Worm (Caenorhabditis elegans) whole organism, mixed stage, embryonic: Measurements from ENCODE around the gene F53A3.1.
A peak's percentile ranks its signal among the peaks of the same experiment; 100 is the strongest.

Source experiments
- M03D4.4 ChIP-seq: sonication (generic microtip); optimal IDR thresholded peaks from 2 replicates; lab custom pipeline; 2017; ENCODE audit warnings: mild to moderate bottlenecking, missing genetic modification characterization, missing compliant biosample characterization
- blmp-1 ChIP-seq: fragments of 150-350 bp; optimal IDR thresholded peaks from 2 replicates; lab custom pipeline; 2014; ENCODE audit warnings: missing biosample characterization, missing genetic modification characterization
- ceh-39 ChIP-seq: fragments of 150-350 bp; optimal IDR thresholded peaks from 2 replicates; lab custom pipeline; 2014; ENCODE audit warnings: missing biosample characterization, missing genetic modification characterization
- ceh-43 ChIP-seq: fragments of 200-800 bp; sonication (Bioruptor generic); optimal IDR thresholded peaks from 2 replicates; lab custom pipeline; 2018; ENCODE audit warnings: mild to moderate bottlenecking, missing genetic modification characterization, moderate library complexity, missing compliant biosample characterization
- ceh-83 ChIP-seq: fragments of 200-800 bp; sonication (Bioruptor generic); optimal IDR thresholded peaks from 2 replicates; lab custom pipeline; 2018; ENCODE audit warnings: mild to moderate bottlenecking, missing genetic modification characterization, missing compliant biosample characterization
- ces-1 ChIP-seq: fragments of 150-350 bp; optimal IDR thresholded peaks from 2 replicates; lab custom pipeline; 2014; ENCODE audit warnings: missing biosample characterization, missing genetic modification reagents, missing genetic modification characterization
- cnd-1 ChIP-seq: fragments of 200-800 bp; sonication (Bioruptor generic); optimal IDR thresholded peaks from 2 replicates; lab custom pipeline; 2018; ENCODE audit warnings: mild to moderate bottlenecking, missing genetic modification characterization, missing compliant biosample characterization
- drap-1 ChIP-seq: fragments of 200-800 bp; sonication (Bioruptor generic); optimal IDR thresholded peaks from 3 replicates; lab custom pipeline; 2018; ENCODE audit warnings: mild to moderate bottlenecking, missing genetic modification characterization, missing compliant biosample characterization
- elt-1 ChIP-seq: sonication (generic microtip); optimal IDR thresholded peaks from 2 replicates; lab custom pipeline; 2017; ENCODE audit warnings: missing genetic modification characterization, mild to moderate bottlenecking, missing compliant biosample characterization, antibody characterized with exemption, moderate library complexity, borderline replicate concordance; ENCODE audit not compliant: insufficient read depth
- elt-3 ChIP-seq: fragments of 150-350 bp; optimal IDR thresholded peaks from 2 replicates; lab custom pipeline; 2014; ENCODE audit warnings: missing biosample characterization, missing genetic modification characterization
- flh-1 ChIP-seq: fragments of 200-800 bp; sonication (Bioruptor generic); optimal IDR thresholded peaks from 2 replicates; lab custom pipeline; 2018; ENCODE audit warnings: mild to moderate bottlenecking, missing genetic modification characterization, moderate library complexity, missing compliant biosample characterization
- ham-2 ChIP-seq: fragments of 200-800 bp; sonication (Bioruptor generic); optimal IDR thresholded peaks from 2 replicates; lab custom pipeline; 2018; ENCODE audit warnings: mild to moderate bottlenecking, missing genetic modification characterization, missing compliant biosample characterization
- hlh-1 ChIP-seq: fragments of 150-350 bp; optimal IDR thresholded peaks from 2 replicates; lab custom pipeline; 2014; ENCODE audit warnings: missing biosample characterization, missing genetic modification reagents, missing genetic modification characterization
- lin-13 ChIP-seq: fragments of 150-350 bp; optimal IDR thresholded peaks from 2 replicates; lab custom pipeline; 2014; ENCODE audit warnings: missing biosample characterization, missing genetic modification characterization
- lsy-2 ChIP-seq: fragments of 150-350 bp; optimal IDR thresholded peaks from 2 replicates; lab custom pipeline; 2014; ENCODE audit warnings: missing biosample characterization, missing genetic modification characterization
- mab-5 ChIP-seq: fragments of 150-350 bp; optimal IDR thresholded peaks from 2 replicates; lab custom pipeline; 2014; ENCODE audit warnings: missing biosample characterization, missing genetic modification characterization
- mls-2 ChIP-seq: sonication (generic microtip); optimal IDR thresholded peaks from 2 replicates; lab custom pipeline; 2016; ENCODE audit warnings: mild to moderate bottlenecking, missing genetic modification characterization, moderate library complexity, missing compliant biosample characterization
- nhr-2 ChIP-seq: fragments of 150-350 bp; optimal IDR thresholded peaks from 2 replicates; lab custom pipeline; 2014; ENCODE audit warnings: missing biosample characterization, missing genetic modification characterization
- nhr-237 ChIP-seq: fragments of 150-350 bp; optimal IDR thresholded peaks from 2 replicates; lab custom pipeline; 2014; ENCODE audit warnings: missing biosample characterization, missing genetic modification characterization
- nhr-28 ChIP-seq: fragments of 150-350 bp; optimal IDR thresholded peaks from 2 replicates; lab custom pipeline; 2014; ENCODE audit warnings: missing biosample characterization, missing genetic modification characterization
- nhr-76 ChIP-seq: sonication (generic microtip); optimal IDR thresholded peaks from 2 replicates; lab custom pipeline; 2017; ENCODE audit warnings: missing biosample characterization, missing genetic modification characterization
- pha-4 ChIP-seq: fragments of 150-350 bp; optimal IDR thresholded peaks from 2 replicates; lab custom pipeline; 2018; ENCODE audit warnings: missing biosample characterization, missing genetic modification reagents, missing genetic modification characterization
- sem-2 ChIP-seq: fragments of 200-800 bp; sonication (Bioruptor generic); optimal IDR thresholded peaks from 2 replicates; lab custom pipeline; 2018; ENCODE audit warnings: mild to moderate bottlenecking, missing genetic modification characterization, missing compliant biosample characterization
- sptf-1 ChIP-seq: sonication (generic microtip); optimal IDR thresholded peaks from 2 replicates; lab custom pipeline; 2017; ENCODE audit warnings: mild to moderate bottlenecking, missing genetic modification characterization, moderate library complexity, missing compliant biosample characterization
- tbx-8 ChIP-seq: fragments of 200-800 bp; sonication (Bioruptor generic); optimal IDR thresholded peaks from 2 replicates; lab custom pipeline; 2018; ENCODE audit warnings: mild to moderate bottlenecking, missing genetic modification characterization, moderate library complexity, missing compliant biosample characterization
- unc-120 ChIP-seq: sonication (generic microtip); optimal IDR thresholded peaks from 2 replicates; lab custom pipeline; 2017; ENCODE audit warnings: missing genetic modification characterization, missing compliant biosample characterization; ENCODE audit not compliant: poor library complexity, severe bottlenecking
- unc-39 ChIP-seq: fragments of 150-350 bp; optimal IDR thresholded peaks from 2 replicates; lab custom pipeline; 2014; ENCODE audit warnings: missing biosample characterization, missing genetic modification characterization
- unc-62 ChIP-seq: fragments of 150-350 bp; optimal IDR thresholded peaks from 2 replicates; lab custom pipeline; 2014; ENCODE audit warnings: missing biosample characterization, missing genetic modification reagents, missing genetic modification characterization
- zip-8 ChIP-seq: fragments of 150-350 bp; optimal IDR thresholded peaks from 2 replicates; lab custom pipeline; 2014; ENCODE audit warnings: missing biosample characterization, missing genetic modification characterization
- ztf-11 ChIP-seq: fragments of 150-350 bp; optimal IDR thresholded peaks from 2 replicates; lab custom pipeline; 2014; ENCODE audit warnings: missing biosample characterization, missing genetic modification characterization

Gene F53A3.1

ce11 chrIII:1950236-1950635 is 6.8 kb upstream of the F53A3.1 start, which contains the start of the genes polh-1 and rps-22 (continued):
- TF ChIP-seq nhr-2 = peak; percentile 23

- no peak for TF ChIP-seq zip-8 (tag; lab: Kevin White, UChicago)
- no peak for TF ChIP-seq lin-13 (tag; lab: Kevin White, UChicago)
- TF ChIP-seq nhr-2 = no peak
- no peak for TF ChIP-seq blmp-1
- no peak for TF ChIP-seq ceh-43 (GFP tag; lab: Kevin White, UChicago)
- no peak for TF ChIP-seq lsy-2 (tag; lab: Kevin White, UChicago)
- TF ChIP-seq drap-1 (GFP tag; lab: Kevin White, UChicago) = no peak
- TF ChIP-seq ces-1 (GFP tag; lab: Kevin White, UChicago) = no peak
- TF ChIP-seq ceh-39 = no peak
- no peak for TF ChIP-seq nhr-76 (tag; lab: Kevin White, UChicago)
- no peak for TF ChIP-seq nhr-237
- TF ChIP-seq unc-39 = no peak
- TF ChIP-seq flh-1 = no peak
- TF ChIP-seq M03D4.4 (tag; lab: Kevin White, UChicago) = no peak
- no peak for TF ChIP-seq ztf-11
- no peak for TF ChIP-seq tbx-8 (GFP tag; lab: Kevin White, UChicago)
- no peak for TF ChIP-seq sptf-1
- TF ChIP-seq mls-2 (tag; lab: Kevin White, UChicago) = no peak
- TF ChIP-seq, all 35 proteins: peak for 0
Measured at ce11 chrIII:1949362-1949761, 5.9 kb upstream of the F53A3.1 start.

ce11 chrIII:1947851-1948250 is 4.4 kb upstream of the F53A3.1 start:
- TF ChIP-seq hlh-1 (tag; lab: Kevin White, UChicago) = no peak
- no peak for TF ChIP-seq lin-13 (tag; lab: Kevin White, UChicago)
- no peak for TF ChIP-seq nhr-28 (tag; lab: Kevin White, UChicago)
- TF ChIP-seq ztf-11 = no peak
- no peak for TF ChIP-seq mab-5
- TF ChIP-seq M03D4.4 (tag; lab: Kevin White, UChicago) = no peak
- no peak for TF ChIP-seq tbx-8 (GFP tag; lab: Kevin White, UChicago)
- no peak for TF ChIP-seq cnd-1
- TF ChIP-seq elt-1 = no peak
- no peak for TF ChIP-seq blmp-1
- TF ChIP-seq elt-3 = no peak
- TF ChIP-seq drap-1 (GFP tag; lab: Kevin White, UChicago) = no peak
- no peak for TF ChIP-seq ceh-43 (GFP tag; lab: Kevin White, UChicago)
- no peak for TF ChIP-seq ces-1 (GFP tag; lab: Kevin White, UChicago)
- no peak for TF ChIP-seq unc-120 (tag; lab: Kevin White, UChicago)
- TF ChIP-seq, all 35 proteins: peak for 0

ce11 chrIII:1939625-1939988 is 3.8 kb downstream of the F53A3.1 start:
- TF ChIP-seq ham-2 (no peak), lsy-2 (tag; lab: Kevin White, UChicago) (peak; percentile 53), unc-39 (no peak)

- TF ChIP-seq sem-2 (GFP tag; lab: Kevin White, UChicago) (no peak), lsy-2 (tag; lab: Kevin White, UChicago) (peak; percentile 66)
- TF ChIP-seq, all 35 proteins: peak for 1
Measured at ce11 chrIII:1938712-1939624, 4.5 kb downstream of the F53A3.1 start.

ce11 chrIII:1937879-1938438 is 5.5 kb downstream of the F53A3.1 start:
- TF ChIP-seq lin-13 (tag; lab: Kevin White, UChicago) = peak; percentile 35
- peak; percentile 69 for TF ChIP-seq lsy-2 (tag; lab: Kevin White, UChicago)
- no peak for TF ChIP-seq ham-2
- TF ChIP-seq, all 35 proteins: peak for 2

ce11 chrIII:1934141-1934540 is 9.3 kb downstream of the F53A3.1 start:
- TF ChIP-seq pha-4 (tag; lab: Kevin White, UChicago) (no peak), elt-3 (no peak), drap-1 (GFP tag; lab: Kevin White, UChicago) (no peak), flh-1 (no peak), nhr-28 (tag; lab: Kevin White, UChicago) (no peak), mls-2 (tag; lab: Kevin White, UChicago) (no peak), blmp-1 (no peak), nhr-76 (tag; lab: Kevin White, UChicago) (no peak), sptf-1 (no peak), ceh-83 (GFP tag; lab: Kevin White, UChicago) (no peak), hlh-1 (tag; lab: Kevin White, UChicago) (no peak), unc-62 (no peak), M03D4.4 (tag; lab: Kevin White, UChicago) (no peak), zip-8 (tag; lab: Kevin White, UChicago) (no peak), tbx-8 (GFP tag; lab: Kevin White, UChicago) (no peak), ces-1 (GFP tag; lab: Kevin White, UChicago) (no peak)
